Worm (Caenorhabditis elegans) whole organism, early embryonic: ENCODE measurements around the gene daf-3.

Experiments
- hmbx-1 ChIP-seq: sonication (generic microtip); optimal IDR thresholded peaks from 2 replicates; lab custom pipeline; 2016; ENCODE audit warnings: mild to moderate bottlenecking, missing genetic modification characterization, missing compliant biosample characterization
- hmg-4 ChIP-seq: fragments of 200-800 bp; sonication (Bioruptor generic); optimal IDR thresholded peaks from 2 replicates; lab custom pipeline; 2018; ENCODE audit warnings: mild to moderate bottlenecking, missing genetic modification characterization, missing compliant biosample characterization

DNA sequence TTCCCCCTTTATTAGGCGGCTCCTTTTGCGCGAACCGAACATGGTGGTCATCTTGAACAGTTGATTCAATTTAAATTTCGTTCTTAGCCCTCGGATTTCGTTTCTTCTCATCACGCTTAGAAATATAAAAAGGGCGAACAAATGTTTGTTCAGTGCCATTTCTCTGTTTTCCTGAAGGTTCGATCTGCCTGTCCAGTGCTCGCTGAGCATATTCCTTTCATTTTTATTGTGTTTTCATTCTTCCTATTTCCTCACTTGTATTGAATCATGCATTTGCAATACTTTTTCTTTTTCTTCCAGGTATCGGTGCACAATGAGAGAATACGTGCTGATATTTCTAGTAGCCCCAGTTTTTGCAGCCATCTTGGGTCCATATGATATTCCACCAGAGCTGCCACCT is 47.9 kb downstream of the daf-3 start, which contains the start of gene nas-15:
- TF ChIP-seq hmg-4 (GFP tag; lab: Kevin White, UChicago), result no peak
- no peak for TF ChIP-seq hmbx-1
